Worm (Caenorhabditis elegans): ENCODE data around the gene cox-6C.

- TF ChIP-seq him-1 (tag; optimal IDR thresholded peaks at IDR 0.05), result no peak
- no peak for TF ChIP-seq dao-5 (tag; optimal IDR thresholded peaks at IDR 0.05)
- TF ChIP-seq W03F9.2 (tag; optimal IDR thresholded peaks at IDR 0.05), result no peak
These were observed 46.5 kb downstream of the cox-6C start for ce11 chrIV:172990-173389.
